Worm (Caenorhabditis elegans) whole organism, L4/young adult: Measurements from ENCODE around the gene F22H10.11.

Experiments used
- W03F9.2 ChIP-seq: fragments of 150-350 bp; optimal IDR thresholded peaks from 2 replicates; lab custom pipeline; 2014; ENCODE audit warnings: missing biosample characterization, missing genetic modification characterization
- dao-5 ChIP-seq: sonication (generic microtip); optimal IDR thresholded peaks from 2 replicates; lab custom pipeline; 2016; ENCODE audit warnings: missing genotype, missing genetic modification characterization, moderate library complexity, missing compliant biosample characterization
- him-1 ChIP-seq: sonication (generic microtip); optimal IDR thresholded peaks from 2 replicates; lab custom pipeline; 2016; ENCODE audit warnings: missing genotype, missing genetic modification reagents, missing genetic modification characterization, missing compliant biosample characterization

DNA sequence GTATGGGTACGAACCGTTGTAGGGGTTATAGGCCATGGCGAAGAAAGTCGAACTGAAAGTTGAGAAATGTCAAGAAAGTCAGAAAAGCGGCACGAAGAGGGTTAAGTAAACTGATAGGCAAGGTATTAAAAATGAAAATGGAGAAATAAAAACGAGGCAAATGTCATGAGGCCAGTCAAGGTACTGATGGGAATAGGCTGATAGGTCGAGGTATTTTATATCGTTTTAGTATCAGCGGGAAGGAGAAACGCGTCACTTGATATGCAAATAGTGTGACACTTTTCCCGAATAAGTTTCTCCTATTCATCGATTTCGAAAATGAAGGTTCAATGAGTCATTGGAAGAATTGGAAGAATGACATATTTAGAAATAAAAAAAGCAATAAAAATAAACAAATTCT is 10.2 kb downstream of the F22H10.11 start, which contains the start of gene F22H10.3:
- TF ChIP-seq W03F9.2 (tag; lab: Kevin White, UChicago) (no peak), him-1 (tag; lab: Kevin White, UChicago) (no peak), dao-5 (tag; lab: Kevin White, UChicago) (no peak)
